Fruit fly (Drosophila melanogaster) whole organism, prepupa: ENCODE results near the gene teq.

Experiments used
- Blimp-1 ChIP-seq: fragments of 200-800 bp; sonication (Bioruptor generic); optimal IDR thresholded peaks from 3 replicates; lab custom pipeline; 2017; ENCODE audit warnings: missing biosample characterization, missing genetic modification characterization, mild to moderate bottlenecking, moderate library complexity, missing genetic modification reagents
- CG31627 ChIP-seq: fragments of 200-800 bp; sonication (Bioruptor generic); optimal IDR thresholded peaks from 3 replicates; lab custom pipeline; 2016; ENCODE audit warnings: missing biosample characterization, missing genetic modification characterization
- CG32006 ChIP-seq: fragments of 200-800 bp; sonication (Bioruptor generic); optimal IDR thresholded peaks from 3 replicates; lab custom pipeline; 2017; ENCODE audit warnings: missing biosample characterization, mild to moderate bottlenecking, missing genetic modification characterization
- CG6854 ChIP-seq: fragments of 200-800 bp; sonication (Bioruptor generic); optimal IDR thresholded peaks from 2 replicates; lab custom pipeline; 2017; ENCODE audit warnings: missing biosample characterization, mild to moderate bottlenecking, missing genetic modification characterization
- CG8119 ChIP-seq: fragments of 200-800 bp; sonication (Bioruptor generic); IDR thresholded peaks from 3 replicates; pipeline ENCODE4 v1.3.6; 2022; ENCODE audit warnings: missing biosample characterization, missing genetic modification characterization
- CG8319 ChIP-seq: fragments of 200-800 bp; sonication (Bioruptor generic); optimal IDR thresholded peaks from 3 replicates; lab custom pipeline; 2016; ENCODE audit warnings: missing biosample characterization, missing genetic modification characterization
- OdsH ChIP-seq: fragments of 200-800 bp; sonication (Bioruptor generic); optimal IDR thresholded peaks from 3 replicates; lab custom pipeline; 2016; ENCODE audit warnings: missing biosample characterization, missing genetic modification characterization
- Sox15 ChIP-seq: fragments of 200-800 bp; sonication (Bioruptor generic); optimal IDR thresholded peaks from 3 replicates; lab custom pipeline; 2016; ENCODE audit warnings: missing biosample characterization, missing genetic modification characterization
- net ChIP-seq: fragments of 200-800 bp; sonication (Bioruptor generic); optimal IDR thresholded peaks from 3 replicates; lab custom pipeline; 2016; ENCODE audit warnings: missing biosample characterization, missing genetic modification characterization
- pdm3 ChIP-seq: fragments of 200-800 bp; sonication (Bioruptor generic); optimal IDR thresholded peaks from 3 replicates; lab custom pipeline; 2016; ENCODE audit warnings: missing biosample characterization, missing genetic modification characterization
- salr ChIP-seq, 2 experiments: fragments of 200-800 bp; sonication (Bioruptor generic); optimal IDR thresholded peaks; 3 replicates each; lab custom pipeline; 2016 to 2018; ENCODE audit warnings: missing biosample characterization in 2 of 2, missing genetic modification characterization in 2 of 2, mild to moderate bottlenecking in 1 of 2

DNA sequence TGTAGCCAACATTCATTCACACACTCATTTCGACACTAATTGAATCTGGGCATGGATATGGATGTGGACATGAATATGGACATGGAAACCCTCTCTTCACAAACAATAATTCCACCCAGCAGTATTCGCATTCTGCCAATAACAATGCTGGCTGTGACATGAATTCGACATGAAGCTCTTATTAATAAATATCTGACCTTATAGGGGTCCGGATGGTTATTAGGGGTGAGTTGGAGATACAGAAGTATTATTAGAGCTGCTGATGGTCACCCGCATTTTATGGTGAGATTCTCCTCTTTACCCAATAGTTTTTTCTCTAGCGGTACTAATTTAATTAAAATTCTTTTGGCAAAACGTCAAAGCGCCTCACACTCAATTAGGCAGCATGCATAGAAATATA is 20.2 kb upstream of the teq start:
- TF ChIP-seq net (GFP tag; lab: Kevin White, UChicago) (no peak), CG32006 (no peak), Sox15 (GFP tag; lab: Kevin White, UChicago) (no peak), OdsH (GFP tag; lab: Kevin White, UChicago) (no peak), salr (GFP tag; optimal IDR thresholded peaks at IDR 0.05; lab: Kevin White, UChicago) (no peak), Blimp-1 (GFP tag; lab: Kevin White, UChicago) (no peak), CG31627 (no peak), pdm3 (GFP tag; lab: Kevin White, UChicago) (no peak), CG6854 (GFP tag; lab: Kevin White, UChicago) (no peak), CG8119 (GFP tag; lab: Robert Waterston, UW) (no peak), CG8319 (GFP tag; lab: Kevin White, UChicago) (no peak)
